Worm (Caenorhabditis elegans) whole organism, young adult: ENCODE data around the gene Y32B12B.2.
A peak's percentile ranks its signal among the peaks of the same experiment; 100 is the strongest.

Experiments
- B0035.1 ChIP-seq: sonication (generic microtip); optimal IDR thresholded peaks from 2 replicates; lab custom pipeline; 2016; ENCODE audit warnings: missing genetic modification characterization, mild to moderate bottlenecking, missing compliant biosample characterization, missing genotype, missing genetic modification reagents
- D2030.7 ChIP-seq: fragments of 200-800 bp; sonication (Bioruptor generic); IDR thresholded peaks from 2 replicates; pipeline ENCODE4 v1.3.6; 2022; ENCODE audit warnings: missing genetic modification reagents, missing genetic modification characterization, missing compliant biosample characterization
- F22D6.2 ChIP-seq: sonication (generic microtip); optimal IDR thresholded peaks from 2 replicates; lab custom pipeline; 2016; ENCODE audit warnings: mild to moderate bottlenecking, missing genetic modification characterization, missing compliant biosample characterization
- F23B12.7 ChIP-seq: sonication (generic microtip); optimal IDR thresholded peaks from 2 replicates; lab custom pipeline; 2017; ENCODE audit warnings: missing genetic modification characterization, mild to moderate bottlenecking, missing compliant biosample characterization, antibody characterized with exemption, moderate library complexity; ENCODE audit not compliant: insufficient read depth
- F33H1.4 ChIP-seq: fragments of 200-800 bp; sonication (Bioruptor generic); IDR thresholded peaks from 2 replicates; pipeline ENCODE4 v1.3.6; 2022; ENCODE audit warnings: missing genetic modification reagents, missing genetic modification characterization, missing compliant biosample characterization
- F37B4.10 ChIP-seq: fragments of 200-800 bp; sonication (Bioruptor generic); IDR thresholded peaks from 2 replicates; pipeline ENCODE4 v1.3.6; 2022; ENCODE audit warnings: missing genetic modification characterization, missing compliant biosample characterization
- F39B2.1 ChIP-seq: fragments of 200-800 bp; sonication (Bioruptor generic); IDR thresholded peaks from 2 replicates; pipeline ENCODE4 v1.3.6; 2022; ENCODE audit warnings: missing genetic modification reagents, missing genetic modification characterization, missing compliant biosample characterization
- F49E8.2 ChIP-seq: sonication (generic microtip); optimal IDR thresholded peaks from 3 replicates; lab custom pipeline; 2017; ENCODE audit warnings: missing genetic modification characterization, mild to moderate bottlenecking, missing compliant biosample characterization, antibody characterized with exemption, moderate library complexity; ENCODE audit not compliant: insufficient read depth
- F52B5.7 ChIP-seq: sonication (generic microtip); optimal IDR thresholded peaks from 2 replicates; lab custom pipeline; 2016; ENCODE audit warnings: mild to moderate bottlenecking, missing genetic modification characterization, missing compliant biosample characterization
- F55B11.4 ChIP-seq: sonication (generic microtip); optimal IDR thresholded peaks from 2 replicates; lab custom pipeline; 2016; ENCODE audit warnings: missing compliant biosample characterization, missing genetic modification characterization, borderline replicate concordance; ENCODE audit not compliant: insufficient read depth
- K11D2.4 ChIP-seq: fragments of 200-800 bp; sonication (Bioruptor generic); IDR thresholded peaks from 2 replicates; pipeline ENCODE4 v1.3.6; 2022; ENCODE audit warnings: missing genetic modification reagents, missing genetic modification characterization, missing compliant biosample characterization
- T26A5.8 ChIP-seq: sonication (generic microtip); optimal IDR thresholded peaks from 2 replicates; lab custom pipeline; 2016; ENCODE audit warnings: missing genetic modification characterization, missing compliant biosample characterization
- ZK185.1 ChIP-seq: sonication (generic microtip); optimal IDR thresholded peaks from 2 replicates; lab custom pipeline; 2016; ENCODE audit warnings: mild to moderate bottlenecking, missing genetic modification characterization, missing compliant biosample characterization; ENCODE audit not compliant: poor library complexity, severe bottlenecking
- akir-1 ChIP-seq: fragments of 200-800 bp; sonication (Bioruptor generic); optimal IDR thresholded peaks from 2 replicates; lab custom pipeline; 2018; ENCODE audit warnings: mild to moderate bottlenecking, missing genetic modification characterization, moderate library complexity, missing compliant biosample characterization
- aptf-3 ChIP-seq: fragments of 200-800 bp; sonication (Bioruptor generic); IDR thresholded peaks from 2 replicates; pipeline ENCODE4 v1.3.6; 2022; ENCODE audit warnings: missing genetic modification characterization, missing compliant biosample characterization
- atf-7 ChIP-seq: sonication (generic microtip); optimal IDR thresholded peaks from 2 replicates; lab custom pipeline; 2017; ENCODE audit warnings: mild to moderate bottlenecking, missing genetic modification characterization, missing compliant biosample characterization
- attf-5 ChIP-seq: fragments of 200-800 bp; sonication (Bioruptor generic); optimal IDR thresholded peaks from 2 replicates; lab custom pipeline; 2018; ENCODE audit warnings: mild to moderate bottlenecking, missing genetic modification characterization, missing compliant biosample characterization
- attf-6 ChIP-seq: fragments of 200-800 bp; sonication (Bioruptor generic); IDR thresholded peaks from 2 replicates; pipeline ENCODE4 v1.3.6; 2022; ENCODE audit warnings: missing genetic modification reagents, missing genetic modification characterization, missing compliant biosample characterization
- cebp-2 ChIP-seq: fragments of 200-800 bp; sonication (Bioruptor generic); IDR thresholded peaks from 2 replicates; pipeline ENCODE4 v1.3.6; 2022; ENCODE audit warnings: missing genetic modification characterization, missing compliant biosample characterization
- ceh-100 ChIP-seq: fragments of 200-800 bp; sonication (Bioruptor generic); IDR thresholded peaks from 2 replicates; pipeline ENCODE4 v1.3.6; 2022; ENCODE audit warnings: missing genetic modification reagents, missing genetic modification characterization, missing compliant biosample characterization
- ceh-27 ChIP-seq: fragments of 200-800 bp; sonication (Bioruptor generic); optimal IDR thresholded peaks from 2 replicates; lab custom pipeline; 2018; ENCODE audit warnings: mild to moderate bottlenecking, missing genetic modification characterization, moderate library complexity, missing compliant biosample characterization
- ceh-40 ChIP-seq: fragments of 200-800 bp; sonication (Bioruptor generic); IDR thresholded peaks from 2 replicates; pipeline ENCODE4 v1.3.6; 2022; ENCODE audit warnings: missing genetic modification characterization, missing compliant biosample characterization
- dpff-1 ChIP-seq: sonication (generic microtip); optimal IDR thresholded peaks from 2 replicates; lab custom pipeline; 2017; ENCODE audit warnings: mild to moderate bottlenecking, missing genetic modification characterization, missing compliant biosample characterization
- dpl-1 ChIP-seq: fragments of 150-350 bp; optimal IDR thresholded peaks from 2 replicates; lab custom pipeline; 2014; ENCODE audit warnings: missing biosample characterization, missing genetic modification reagents, missing genetic modification characterization
- egl-18 ChIP-seq: fragments of 200-800 bp; sonication (Bioruptor generic); IDR thresholded peaks from 2 replicates; pipeline ENCODE4 v1.3.6; 2022; ENCODE audit warnings: missing genetic modification reagents, missing genetic modification characterization, missing compliant biosample characterization
- egl-44 ChIP-seq: fragments of 200-800 bp; sonication (Bioruptor generic); IDR thresholded peaks from 2 replicates; pipeline ENCODE4 v1.3.6; 2022; ENCODE audit warnings: missing genetic modification reagents, missing genetic modification characterization, missing compliant biosample characterization
- fkh-3 ChIP-seq: sonication (generic microtip); optimal IDR thresholded peaks from 2 replicates; lab custom pipeline; 2016; ENCODE audit warnings: mild to moderate bottlenecking, missing genetic modification characterization, missing compliant biosample characterization
- gei-17 ChIP-seq: fragments of 200-800 bp; sonication (Bioruptor generic); optimal IDR thresholded peaks from 2 replicates; lab custom pipeline; 2018; ENCODE audit warnings: mild to moderate bottlenecking, missing genetic modification characterization, missing compliant biosample characterization
- him-1 ChIP-seq: sonication (generic microtip); optimal IDR thresholded peaks from 2 replicates; lab custom pipeline; 2016; ENCODE audit warnings: missing genotype, missing genetic modification reagents, missing genetic modification characterization, missing compliant biosample characterization
- hmg-20 ChIP-seq: fragments of 200-800 bp; sonication (Bioruptor generic); IDR thresholded peaks from 2 replicates; pipeline ENCODE4 v1.3.6; 2022; ENCODE audit warnings: missing genetic modification reagents, missing genetic modification characterization, missing compliant biosample characterization
- let-526 ChIP-seq: fragments of 200-800 bp; sonication (Bioruptor generic); IDR thresholded peaks from 2 replicates; pipeline ENCODE4 v1.3.6; 2022; ENCODE audit warnings: missing genetic modification reagents, missing genetic modification characterization, missing compliant biosample characterization
- lsl-1 ChIP-seq: fragments of 200-800 bp; sonication (Bioruptor generic); optimal IDR thresholded peaks from 2 replicates; lab custom pipeline; 2018; ENCODE audit warnings: mild to moderate bottlenecking, missing genetic modification characterization, moderate library complexity, missing compliant biosample characterization
- madf-6 ChIP-seq: fragments of 200-800 bp; sonication (Bioruptor generic); IDR thresholded peaks from 2 replicates; pipeline ENCODE4 v1.3.6; 2022; ENCODE audit warnings: missing genetic modification reagents, missing genetic modification characterization, missing compliant biosample characterization
- mcd-1 ChIP-seq: fragments of 200-800 bp; sonication (Bioruptor generic); IDR thresholded peaks from 2 replicates; pipeline ENCODE4 v1.3.6; 2022; ENCODE audit warnings: missing genetic modification reagents, missing genetic modification characterization, missing compliant biosample characterization
- nhr-179 ChIP-seq: sonication (generic microtip); optimal IDR thresholded peaks from 2 replicates; lab custom pipeline; 2016; ENCODE audit warnings: mild to moderate bottlenecking, missing genetic modification characterization, missing compliant biosample characterization
- nhr-80 ChIP-seq: sonication (generic microtip); optimal IDR thresholded peaks from 2 replicates; lab custom pipeline; 2016; ENCODE audit warnings: missing genetic modification characterization, missing compliant biosample characterization
- pha-4 ChIP-seq: fragments of 150-350 bp; sonication (generic microtip); optimal IDR thresholded peaks from 2 replicates; lab custom pipeline; 2014; ENCODE audit warnings: missing biosample characterization, missing genetic modification reagents, missing genetic modification characterization
- repo-1 ChIP-seq: sonication (generic microtip); optimal IDR thresholded peaks from 2 replicates; lab custom pipeline; 2017; ENCODE audit warnings: mild to moderate bottlenecking, missing genetic modification characterization, missing compliant biosample characterization
- rpc-1 ChIP-seq, 2 experiments: fragments of 150-350 bp in 1 of 2; sonication (generic microtip) in 1 of 2; optimal IDR thresholded peaks; 2 replicates each; lab custom pipeline; 2014 to 2018; ENCODE audit warnings: missing biosample characterization in 1 of 2, missing genetic modification characterization in 1 of 2, missing genetic modification reagents in 1 of 2, missing genotype in 1 of 2
- snpc-1.1 ChIP-seq: sonication (generic microtip); optimal IDR thresholded peaks from 2 replicates; lab custom pipeline; 2017; ENCODE audit warnings: missing genetic modification characterization, mild to moderate bottlenecking, missing compliant biosample characterization, antibody characterized with exemption, moderate library complexity, missing genotype, missing genetic modification reagents; ENCODE audit not compliant: insufficient read depth
- snpc-3.4 ChIP-seq: sonication (generic microtip); optimal IDR thresholded peaks from 2 replicates; lab custom pipeline; 2017; ENCODE audit warnings: missing genetic modification characterization, mild to moderate bottlenecking, missing compliant biosample characterization, antibody characterized with exemption, moderate library complexity, missing genotype, missing genetic modification reagents
- tbx-9 ChIP-seq: sonication (generic microtip); optimal IDR thresholded peaks from 2 replicates; lab custom pipeline; 2016; ENCODE audit warnings: borderline replicate concordance, missing genetic modification characterization, inconsistent platforms, missing compliant biosample characterization
- zfh-2 ChIP-seq: fragments of 200-800 bp; sonication (Bioruptor generic); conservative IDR thresholded peaks from 2 replicates; pipeline ENCODE4 v1.3.6; 2022; ENCODE audit warnings: missing genetic modification reagents, missing genetic modification characterization, missing compliant biosample characterization
- ztf-18 ChIP-seq: sonication (generic microtip); optimal IDR thresholded peaks from 2 replicates; lab custom pipeline; 2016; ENCODE audit warnings: missing genotype, mild to moderate bottlenecking, missing genetic modification characterization, missing compliant biosample characterization
- ztf-28 ChIP-seq: fragments of 200-800 bp; sonication (Bioruptor generic); IDR thresholded peaks from 2 replicates; pipeline ENCODE4 v1.3.6; 2022; ENCODE audit warnings: missing genetic modification reagents, missing genetic modification characterization, missing compliant biosample characterization
- ztf-6 ChIP-seq: fragments of 200-800 bp; sonication (Bioruptor generic); IDR thresholded peaks from 2 replicates; pipeline ENCODE4 v1.3.6; 2022; ENCODE audit warnings: missing genetic modification reagents, missing genetic modification characterization, missing compliant biosample characterization

The Y32B12B.2 gene

ce11 chrV:16591992-16592798 is 54.0 kb downstream of the Y32B12B.2 start, which contains the start of gene srh-269 (continued):
- TF ChIP-seq dpff-1 (tag; lab: Kevin White, UChicago) (peak; percentile 6), tbx-9 (tag; lab: Kevin White, UChicago) (peak; percentile 46), F55B11.4 (tag; lab: Kevin White, UChicago) (no peak), nhr-80 (tag; lab: Kevin White, UChicago) (peak; percentile 88), F52B5.7 (peak; percentile 96), attf-5 (GFP tag; lab: Kevin White, UChicago) (peak; percentile 53), K11D2.4 (peak; percentile 88), ztf-6 (0 out of 2 replicates have a peak, but pooled peaks have one; percentile 6), F49E8.2 (tag; lab: Kevin White, UChicago) (peak; percentile 29), ztf-28 (peak; percentile 76; the same call in 1 of the 2 replicates), aptf-3 (GFP tag; lab: Robert Waterston, UW) (0 out of 2 replicates have a peak, but pooled peaks have one; percentile 74), him-1 (peak; percentile 87), ztf-18 (peak; percentile 63), zfh-2 (GFP tag; lab: Robert Waterston, UW) (peak; percentile 46; the same call in 1 of the 2 replicates), atf-7 (tag; lab: Kevin White, UChicago) (peak; percentile 90), attf-6 (GFP tag; lab: Robert Waterston, UW) (peak; percentile 89), repo-1 (tag; lab: Kevin White, UChicago) (peak; percentile 94), ceh-27 (GFP tag; lab: Kevin White, UChicago) (peak; percentile 56), gei-17 (peak; percentile 51), B0035.1 (peak; percentile 76), pha-4 (tag; lab: Kevin White, UChicago) (no peak), F33H1.4 (GFP tag; lab: Robert Waterston, UW) (peak; percentile 23; the same call in 1 of the 2 replicates), fkh-3 (tag; lab: Kevin White, UChicago) (peak; percentile 95), cebp-2 (GFP tag; lab: Robert Waterston, UW) (peak; percentile 87; the same call in 1 of the 2 replicates), let-526 (peak; percentile 87), nhr-179 (no peak), ceh-40 (no peak), ceh-100 (GFP tag; lab: Robert Waterston, UW) (peak; percentile 75), rpc-1 (optimal IDR thresholded peaks at IDR 0.05; lab: Kevin White, UChicago) (peak; percentile 82), rpc-1 (tag; optimal IDR thresholded peaks at IDR 0.05; lab: Kevin White, UChicago) (peak; percentile 97), F22D6.2 (tag; lab: Kevin White, UChicago) (peak; percentile 29), D2030.7 (GFP tag; lab: Robert Waterston, UW) (peak; percentile 68), hmg-20 (GFP tag; lab: Robert Waterston, UW) (peak; percentile 35; the same call in 1 of the 2 replicates), lsl-1 (GFP tag; lab: Kevin White, UChicago) (peak; percentile 20), T26A5.8 (tag; lab: Kevin White, UChicago) (peak; percentile 75), snpc-1.1 (tag; lab: Kevin White, UChicago) (peak; percentile 67), snpc-3.4 (peak; percentile 72), ZK185.1 (tag; lab: Kevin White, UChicago) (peak; percentile 74), F39B2.1 (GFP tag; lab: Robert Waterston, UW) (no peak), akir-1 (GFP tag; lab: Kevin White, UChicago) (no peak), madf-6 (GFP tag; lab: Robert Waterston, UW) (peak; percentile 58), egl-44 (peak; percentile 92), F23B12.7 (tag; lab: Kevin White, UChicago) (no peak), egl-18 (no peak), F37B4.10 (GFP tag; lab: Robert Waterston, UW) (0 out of 2 replicates have a peak, but pooled peaks have one; percentile 22), mcd-1 (GFP tag; lab: Robert Waterston, UW) (peak; percentile 77), dpl-1 (peak; percentile 32)
